Worm (Caenorhabditis elegans): ENCODE data around the gene srx-96.

DNA sequence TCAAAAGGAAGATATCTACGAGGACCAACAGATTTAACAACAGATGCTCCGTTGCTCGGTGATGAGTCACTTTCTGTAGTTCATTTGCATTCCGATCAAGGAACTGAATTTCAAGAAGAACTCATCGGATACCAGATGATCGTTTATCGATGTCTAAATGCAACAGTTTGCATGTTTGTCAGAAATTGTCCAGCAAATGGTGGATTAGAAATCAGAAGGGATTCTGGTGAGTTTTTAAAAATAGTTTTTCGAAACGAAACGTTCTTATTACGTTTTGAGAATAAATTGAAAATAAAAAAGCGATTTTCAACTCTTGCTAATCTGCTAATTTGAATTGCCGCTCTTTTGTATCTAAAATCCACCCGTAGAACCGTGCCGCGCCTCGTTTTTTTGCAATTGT, 31.3 kb upstream of the srx-96 start:
- TF ChIP-seq repo-1 (tag; optimal IDR thresholded peaks at IDR 0.05) (no peak), ceh-58 (GFP tag; IDR thresholded peaks at IDR 0.05) (no peak), athp-1 (tag; optimal IDR thresholded peaks at IDR 0.05) (no peak), him-1 (tag; optimal IDR thresholded peaks at IDR 0.05) (no peak)
